Fruit fly (Drosophila melanogaster) whole organism, pupa: Measurements from ENCODE around the gene CG4565.

ENCODE experiments used
- CG10348 ChIP-seq: fragments of 200-800 bp; sonication (Bioruptor generic); IDR thresholded peaks from 2 replicates; pipeline ENCODE4 v1.3.6; 2022; ENCODE audit warnings: missing biosample characterization, missing genetic modification characterization
- CG12605 ChIP-seq: fragments of 200-800 bp; sonication (Bioruptor generic); IDR thresholded peaks from 2 replicates; pipeline ENCODE4 v1.3.6; 2022; ENCODE audit warnings: missing biosample characterization, missing genetic modification characterization
- CG13204 ChIP-seq: fragments of 200-800 bp; sonication (Bioruptor generic); optimal IDR thresholded peaks from 2 replicates; lab custom pipeline; 2018; ENCODE audit warnings: missing biosample characterization, mild to moderate bottlenecking, missing genetic modification characterization, moderate library complexity
- CG14655 ChIP-seq: fragments of 200-800 bp; sonication (Bioruptor generic); optimal IDR thresholded peaks from 3 replicates; lab custom pipeline; 2017; ENCODE audit warnings: mild to moderate bottlenecking, missing biosample characterization, missing genetic modification reagents, missing genetic modification characterization
- CG15710 ChIP-seq: fragments of 200-800 bp; sonication (Bioruptor generic); optimal IDR thresholded peaks from 2 replicates; lab custom pipeline; 2018; ENCODE audit warnings: missing biosample characterization, mild to moderate bottlenecking, missing genetic modification characterization, moderate library complexity
- CG17806 ChIP-seq: fragments of 200-800 bp; sonication (Bioruptor generic); optimal IDR thresholded peaks from 2 replicates; lab custom pipeline; 2018; ENCODE audit warnings: missing biosample characterization, mild to moderate bottlenecking, missing genetic modification characterization, moderate library complexity
- CG32121 ChIP-seq: fragments of 200-800 bp; sonication (Bioruptor generic); IDR thresholded peaks from 2 replicates; pipeline ENCODE4 v1.3.6; 2022; ENCODE audit warnings: missing biosample characterization, missing genetic modification characterization
- CG34367 ChIP-seq: fragments of 200-800 bp; sonication (Bioruptor generic); optimal IDR thresholded peaks from 2 replicates; lab custom pipeline; 2018; ENCODE audit warnings: missing biosample characterization, mild to moderate bottlenecking, missing genetic modification characterization
- CG4496 ChIP-seq: fragments of 200-800 bp; sonication (Bioruptor generic); IDR thresholded peaks from 3 replicates; pipeline ENCODE4 v1.3.6; 2022; ENCODE audit warnings: missing biosample characterization, missing genetic modification characterization
- CG8159 ChIP-seq: fragments of 200-800 bp; sonication (Bioruptor generic); optimal IDR thresholded peaks from 3 replicates; lab custom pipeline; 2018; ENCODE audit warnings: missing biosample characterization, mild to moderate bottlenecking, missing genetic modification characterization, moderate library complexity
- CG8301 ChIP-seq: fragments of 200-800 bp; sonication (Bioruptor generic); optimal IDR thresholded peaks from 2 replicates; lab custom pipeline; 2018; ENCODE audit warnings: missing biosample characterization, mild to moderate bottlenecking, missing genetic modification characterization
- CG9948 ChIP-seq: fragments of 200-800 bp; sonication (Bioruptor generic); optimal IDR thresholded peaks from 2 replicates; lab custom pipeline; 2018; ENCODE audit warnings: missing biosample characterization, mild to moderate bottlenecking, missing genetic modification characterization, moderate library complexity
- D1 ChIP-seq: fragments of 200-800 bp; sonication (Bioruptor generic); optimal IDR thresholded peaks from 2 replicates; lab custom pipeline; 2018; ENCODE audit warnings: missing biosample characterization, mild to moderate bottlenecking, missing genetic modification characterization, moderate library complexity
- EcR ChIP-seq: fragments of 200-800 bp; sonication (Bioruptor generic); optimal IDR thresholded peaks from 3 replicates; lab custom pipeline; 2019; ENCODE audit warnings: missing biosample characterization, missing genetic modification characterization, mild to moderate bottlenecking, moderate library complexity, missing genetic modification reagents
- Ets98B ChIP-seq: fragments of 200-800 bp; sonication (Bioruptor generic); IDR thresholded peaks from 2 replicates; pipeline ENCODE4 v1.3.6; 2022; ENCODE audit warnings: missing biosample characterization, missing genetic modification characterization
- Pif1A ChIP-seq: fragments of 200-800 bp; sonication (Bioruptor generic); optimal IDR thresholded peaks from 3 replicates; lab custom pipeline; 2016; ENCODE audit warnings: missing biosample characterization, missing genetic modification characterization
- Pif1B ChIP-seq: fragments of 200-800 bp; sonication (Bioruptor generic); optimal IDR thresholded peaks from 3 replicates; lab custom pipeline; 2016; ENCODE audit warnings: missing biosample characterization, missing genetic modification characterization
- Snoo ChIP-seq: fragments of 200-800 bp; sonication (Bioruptor generic); optimal IDR thresholded peaks from 3 replicates; lab custom pipeline; 2017; ENCODE audit warnings: missing biosample characterization, mild to moderate bottlenecking, missing genetic modification characterization, inconsistent platforms
- fd96Ca ChIP-seq: fragments of 200-800 bp; sonication (Bioruptor generic); IDR thresholded peaks from 3 replicates; pipeline ENCODE4 v1.3.6; 2022; ENCODE audit warnings: missing biosample characterization, missing genetic modification characterization
- gl ChIP-seq: fragments of 200-800 bp; sonication (Bioruptor generic); optimal IDR thresholded peaks from 2 replicates; lab custom pipeline; 2018; ENCODE audit warnings: missing biosample characterization, mild to moderate bottlenecking, missing genetic modification characterization
- rn ChIP-seq: fragments of 200-800 bp; sonication (Bioruptor generic); IDR thresholded peaks from 2 replicates; pipeline ENCODE4 v1.3.6; 2022; ENCODE audit warnings: missing biosample characterization, missing genetic modification characterization

The CG4565 gene

DNA sequence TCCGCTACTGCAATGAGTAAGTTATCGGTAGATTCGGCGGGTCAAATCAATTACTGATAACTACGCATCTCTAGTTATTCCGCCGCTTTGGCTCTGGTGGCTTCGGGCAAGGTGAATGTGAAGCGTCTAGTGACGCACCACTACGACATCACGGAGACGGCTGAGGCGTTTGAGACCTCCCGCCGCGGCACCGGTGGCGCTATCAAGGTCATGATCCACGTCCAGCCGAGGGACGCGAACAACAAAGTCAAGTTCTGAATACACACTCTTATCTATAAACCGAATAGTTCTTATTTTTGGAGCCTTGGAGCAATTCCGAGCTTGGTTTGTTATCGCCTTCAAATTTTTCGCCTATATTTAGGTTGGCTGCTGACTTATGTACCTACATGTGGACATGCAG is 25.3 kb downstream of the CG4565 start:
- TF ChIP-seq CG9948 (tag; lab: Kevin White, UChicago): no peak
- no peak for TF ChIP-seq gl
- no peak for TF ChIP-seq CG32121
- no peak for TF ChIP-seq CG12605 (GFP tag; lab: Robert Waterston, UW)
- no peak for TF ChIP-seq CG15710 (tag; lab: Kevin White, UChicago)
- no peak for TF ChIP-seq Ets98B (GFP tag; lab: Robert Waterston, UW)
- no peak for TF ChIP-seq CG10348 (GFP tag; lab: Robert Waterston, UW)
- TF ChIP-seq Snoo (tag; lab: Kevin White, UChicago): no peak

DNA sequence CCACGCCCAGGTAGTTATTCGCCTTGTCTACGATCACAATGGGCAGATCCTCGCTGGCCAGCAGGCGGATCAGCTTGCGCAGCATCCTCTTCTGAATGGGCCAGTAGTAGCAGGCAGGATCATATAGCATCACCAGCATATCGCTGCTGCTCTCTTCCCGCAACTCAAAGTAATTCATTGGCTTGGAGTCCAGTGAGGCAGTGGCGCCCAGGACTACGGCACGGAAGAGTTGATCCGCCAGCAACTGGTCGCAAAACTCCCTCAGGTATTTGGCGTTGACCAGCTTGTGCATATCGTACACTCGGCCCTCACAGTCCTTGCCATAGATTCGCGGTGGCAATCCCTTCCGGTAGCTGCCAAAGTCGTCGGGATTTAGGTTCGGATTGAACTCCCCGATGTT is 26.1 kb downstream of the CG4565 start:
- TF ChIP-seq CG14655: no peak
- TF ChIP-seq CG8159 (tag; lab: Kevin White, UChicago): no peak
- TF ChIP-seq D1 (tag; lab: Kevin White, UChicago): no peak
- TF ChIP-seq CG32121: no peak
- TF ChIP-seq fd96Ca (GFP tag; lab: Robert Waterston, UW): no peak
- no peak for TF ChIP-seq Snoo (tag; lab: Kevin White, UChicago)
- TF ChIP-seq CG8301: no peak
- TF ChIP-seq Ets98B (GFP tag; lab: Robert Waterston, UW): no peak
- TF ChIP-seq rn: no peak
- no peak for TF ChIP-seq CG34367 (tag; lab: Kevin White, UChicago)
- no peak for TF ChIP-seq CG13204 (GFP tag; lab: Kevin White, UChicago)
- no peak for TF ChIP-seq CG12605 (GFP tag; lab: Robert Waterston, UW)

DNA sequence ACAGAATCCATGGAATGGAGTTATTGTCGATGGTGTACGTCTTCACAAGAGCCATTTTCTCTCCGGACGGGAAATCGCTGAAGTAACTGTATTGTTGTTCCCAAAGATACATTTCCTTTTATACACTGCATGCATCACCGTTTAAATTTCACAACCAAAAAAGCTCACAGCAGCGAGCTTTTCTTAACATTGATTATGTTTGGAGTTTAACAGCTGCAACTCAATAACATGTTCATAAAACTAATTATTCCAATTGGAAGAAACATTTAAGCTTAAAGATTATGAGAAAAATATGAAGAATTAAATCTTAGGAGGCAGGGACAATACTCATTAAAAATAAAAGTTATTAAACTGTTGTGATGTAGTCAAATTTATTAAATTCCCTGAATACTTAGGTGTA is 26.7 kb downstream of the CG4565 start, which contains the start of gene CG14695:
TSS of gene CG14695 (minus strand) at position 101 of the 400 bp plus-strand sequence.
- TF ChIP-seq rn: no peak
- no peak for TF ChIP-seq CG34367 (tag; lab: Kevin White, UChicago)

DNA sequence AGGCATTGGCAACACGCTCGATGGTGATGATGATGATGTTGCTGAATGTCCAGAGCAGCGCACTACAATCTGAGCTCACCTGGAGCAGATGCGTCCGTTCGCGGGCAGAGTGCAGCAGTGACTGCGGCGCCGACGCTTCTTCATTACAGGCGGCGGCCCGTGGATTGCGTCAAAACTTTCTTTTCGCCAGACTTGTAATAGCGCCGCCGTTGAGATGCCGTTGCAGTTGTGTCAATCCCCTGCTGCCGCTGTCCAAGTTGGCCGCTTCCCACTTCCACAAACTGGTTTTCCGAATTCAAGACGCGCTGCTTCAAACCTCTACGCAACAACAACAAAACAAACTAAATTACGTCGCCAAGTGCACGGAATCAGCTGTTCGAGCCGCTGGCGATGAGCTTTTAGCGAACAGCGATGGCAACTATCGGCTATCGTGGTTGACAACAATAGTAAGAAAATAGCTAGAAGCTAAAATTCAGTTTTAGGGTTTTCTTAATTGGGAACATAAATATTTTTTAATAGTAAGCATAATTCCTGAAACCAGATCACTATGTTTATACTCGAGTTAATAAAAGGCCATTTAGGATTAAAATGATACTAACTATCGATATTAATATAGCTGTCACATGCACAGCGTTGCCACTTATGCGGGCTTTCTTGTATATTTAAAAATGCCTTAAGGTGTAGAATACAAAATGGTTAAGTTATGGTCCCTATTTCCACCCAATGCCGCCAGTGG is 29.5 kb downstream of the CG4565 start, which contains the start of gene Tpc1:
TSS of gene Tpc1 (minus strand) at position 365 of the 736 bp plus-strand sequence.
- TF ChIP-seq D1 (tag; lab: Kevin White, UChicago) (no peak), CG10348 (GFP tag; lab: Robert Waterston, UW) (no peak), Ets98B (GFP tag; lab: Robert Waterston, UW) (peak; percentile 27; the same call in 1 of the 2 replicates), CG4496 (GFP tag; lab: Robert Waterston, UW) (no peak), Snoo (tag; lab: Kevin White, UChicago) (peak; percentile 61), CG15710 (tag; lab: Kevin White, UChicago) (peak; percentile 5), CG9948 (tag; lab: Kevin White, UChicago) (no peak), CG14655 (no peak), CG13204 (GFP tag; lab: Kevin White, UChicago) (peak; percentile 95), CG32121 (no peak), CG12605 (GFP tag; lab: Robert Waterston, UW) (no peak; the same call in 1 of the 2 replicates), Pif1A (GFP tag; lab: Kevin White, UChicago) (no peak), fd96Ca (GFP tag; lab: Robert Waterston, UW) (no peak), EcR (peak; percentile 53), gl (no peak), rn (no peak), CG8301 (peak; percentile 4), CG17806 (tag; lab: Kevin White, UChicago) (no peak), Pif1B (no peak), CG8159 (tag; lab: Kevin White, UChicago) (no peak), CG34367 (tag; lab: Kevin White, UChicago) (no peak)

DNA sequence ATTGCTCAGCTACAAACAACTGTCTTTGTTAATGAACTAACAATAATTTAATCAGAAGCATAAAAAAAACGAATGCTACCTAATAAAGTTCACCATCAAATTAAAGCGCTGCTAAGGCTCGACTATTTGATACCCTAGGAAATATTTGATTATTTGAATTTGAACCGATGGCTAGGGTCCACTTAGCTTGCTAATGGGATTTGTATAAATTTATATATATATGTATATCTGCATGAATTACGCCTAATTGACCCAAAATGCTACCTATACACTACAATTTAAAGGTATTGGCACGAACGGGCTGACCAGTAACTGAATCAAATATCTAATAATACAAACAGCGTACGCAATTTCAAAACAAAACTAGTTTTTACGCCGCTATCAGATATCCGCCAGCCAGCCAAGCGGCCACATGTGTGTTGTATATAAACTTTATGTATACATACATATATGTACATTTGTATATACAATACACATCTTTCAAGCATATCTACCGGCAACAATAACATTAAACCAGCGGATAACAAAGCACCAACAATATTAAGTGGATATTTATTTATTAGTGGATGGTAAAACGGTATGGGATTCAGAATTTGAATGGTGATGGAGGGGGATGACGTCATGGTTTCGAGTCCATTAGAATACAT is 31.6 kb downstream of the CG4565 start:
- TF ChIP-seq Pif1A (GFP tag; lab: Kevin White, UChicago) (no peak), CG9948 (tag; lab: Kevin White, UChicago) (no peak), CG34367 (tag; lab: Kevin White, UChicago) (no peak), CG17806 (tag; lab: Kevin White, UChicago) (no peak), rn (no peak), CG32121 (peak; percentile 59), Snoo (tag; lab: Kevin White, UChicago) (no peak), Ets98B (GFP tag; lab: Robert Waterston, UW) (peak; percentile 38; the same call in 1 of the 2 replicates), CG12605 (GFP tag; lab: Robert Waterston, UW) (0 out of 2 replicates have a peak, but pooled peaks have one; percentile 19), CG14655 (no peak), CG4496 (GFP tag; lab: Robert Waterston, UW) (peak; percentile 68), CG15710 (tag; lab: Kevin White, UChicago) (no peak), fd96Ca (GFP tag; lab: Robert Waterston, UW) (peak; percentile 27; the same call in 1 of the 3 replicates)
